Fruit fly (Drosophila melanogaster) whole organism, adult: ENCODE results near the gene CG46304.

ENCODE experiments used
- CG11617 ChIP-seq: fragments of 200-800 bp; sonication (Bioruptor generic); optimal IDR thresholded peaks from 2 replicates; lab custom pipeline; 2017; ENCODE audit warnings: mild to moderate bottlenecking, missing biosample characterization, missing genetic modification reagents, missing genetic modification characterization
- CG33017 ChIP-seq: fragments of 200-800 bp; sonication (Bioruptor generic); optimal IDR thresholded peaks from 2 replicates; lab custom pipeline; 2018; ENCODE audit warnings: missing biosample characterization, mild to moderate bottlenecking, missing genetic modification characterization, moderate library complexity
- cic ChIP-seq: fragments of 200-800 bp; sonication (Bioruptor generic); optimal IDR thresholded peaks from 2 replicates; lab custom pipeline; 2017; ENCODE audit warnings: missing biosample characterization, mild to moderate bottlenecking, missing genetic modification characterization, moderate library complexity
- cnc ChIP-seq, 2 experiments: fragments of >200 bp; optimal IDR thresholded peaks; 2 replicates each; lab custom pipeline; 2017

DNA sequence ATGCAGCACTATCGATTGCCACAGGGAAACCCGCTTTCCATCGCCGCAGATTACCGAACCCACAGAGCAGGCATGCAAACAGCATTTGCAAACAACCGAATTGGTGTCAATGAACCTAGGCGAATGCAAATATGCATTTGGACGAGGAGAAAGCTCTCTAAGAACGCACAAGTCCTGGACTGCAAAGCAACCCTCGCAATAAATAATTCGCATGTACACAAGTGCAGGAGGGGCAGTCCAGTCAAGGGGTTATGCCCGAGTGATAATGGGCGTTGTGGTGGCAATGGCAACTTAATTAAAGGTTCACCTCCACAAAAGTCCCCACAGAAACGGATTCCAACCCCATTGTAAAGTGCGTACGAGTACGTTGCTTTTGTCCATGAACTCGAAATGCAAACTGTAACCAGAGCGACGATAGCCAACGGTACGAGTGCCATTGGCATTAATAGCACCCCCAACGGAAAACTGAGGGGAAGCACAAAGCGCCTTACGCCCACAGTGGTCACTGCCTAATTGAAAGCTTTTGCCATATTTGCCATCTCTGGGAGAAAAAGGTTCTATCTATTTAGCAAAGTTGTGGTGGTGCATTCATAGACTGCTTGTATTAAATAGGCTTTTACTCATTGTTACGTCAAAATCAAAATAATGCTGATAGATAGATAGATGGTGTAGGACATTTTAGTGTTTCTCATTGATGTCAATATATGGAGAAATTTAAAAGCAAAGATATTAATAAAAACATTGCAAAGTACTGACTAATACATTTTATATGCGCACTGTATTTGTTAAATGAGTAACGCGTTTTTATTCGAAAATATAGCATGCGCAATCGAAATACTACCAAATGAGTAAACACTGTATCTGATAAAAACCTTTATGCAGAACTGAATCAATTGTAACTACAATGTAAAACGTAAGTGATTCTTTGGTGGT lies 37.0 kb downstream of the CG46304 start:
- TF ChIP-seq cnc (optimal IDR thresholded peaks at IDR 0.05; lab: Kevin White, UChicago) (no peak), CG33017 (tag; lab: Kevin White, UChicago) (no peak), cic (GFP tag; lab: Kevin White, UChicago) (no peak), CG11617 (GFP tag; lab: Kevin White, UChicago) (no peak)
